Fruit fly (Drosophila melanogaster) whole organism, embryonic: ENCODE data around the gene TwdlB.

Experiments used
- CG11695 ChIP-seq: fragments of 200-800 bp; sonication (Bioruptor generic); IDR thresholded peaks from 3 replicates; pipeline ENCODE4 v1.3.6; 2022; ENCODE audit warnings: missing biosample characterization, missing genetic modification characterization
- CG12236 ChIP-seq: fragments of 200-800 bp; sonication (Bioruptor generic); optimal IDR thresholded peaks from 2 replicates; lab custom pipeline; 2016; ENCODE audit warnings: missing biosample characterization, missing genetic modification characterization
- CG12299 ChIP-seq: fragments of 200-800 bp; sonication (Bioruptor generic); optimal IDR thresholded peaks from 2 replicates; lab custom pipeline; 2018; ENCODE audit warnings: missing biosample characterization, mild to moderate bottlenecking, missing genetic modification characterization
- CG12769 ChIP-seq: fragments of 200-800 bp; sonication (Bioruptor generic); optimal IDR thresholded peaks from 2 replicates; lab custom pipeline; 2019; ENCODE audit warnings: missing biosample characterization, mild to moderate bottlenecking, missing genetic modification characterization, moderate library complexity
- CG13894 ChIP-seq: fragments of 200-800 bp; sonication (Bioruptor generic); optimal IDR thresholded peaks from 3 replicates; lab custom pipeline; 2018; ENCODE audit warnings: missing biosample characterization, mild to moderate bottlenecking, missing genetic modification characterization, moderate library complexity
- CG15696 ChIP-seq: fragments of 200-800 bp; sonication (Bioruptor generic); optimal IDR thresholded peaks from 2 replicates; lab custom pipeline; 2019; ENCODE audit warnings: missing biosample characterization, mild to moderate bottlenecking, missing genetic modification characterization, moderate library complexity
- CG2116 ChIP-seq: fragments of 200-800 bp; sonication (Bioruptor generic); optimal IDR thresholded peaks from 3 replicates; lab custom pipeline; 2018; ENCODE audit warnings: missing biosample characterization, mild to moderate bottlenecking, missing genetic modification characterization
- CG2712 ChIP-seq: fragments of 200-800 bp; optimal IDR thresholded peaks from 3 replicates; lab custom pipeline; 2019; ENCODE audit warnings: missing biosample characterization, mild to moderate bottlenecking, missing genetic modification characterization, moderate library complexity
- CG31441 ChIP-seq: fragments of 200-800 bp; sonication (Bioruptor generic); IDR thresholded peaks from 2 replicates; pipeline ENCODE4 v1.3.6; 2022; ENCODE audit warnings: missing biosample characterization, missing genetic modification characterization
- CG4424 ChIP-seq: fragments of 200-800 bp; sonication (Bioruptor generic); optimal IDR thresholded peaks from 3 replicates; lab custom pipeline; 2016; ENCODE audit warnings: missing biosample characterization, missing genetic modification characterization
- CG7372 ChIP-seq: fragments of 200-800 bp; sonication (Bioruptor generic); IDR thresholded peaks from 2 replicates; pipeline ENCODE4 v1.3.6; 2022; ENCODE audit warnings: missing biosample characterization, missing genetic modification characterization
- CG9437 ChIP-seq: fragments of 200-800 bp; sonication (Bioruptor generic); optimal IDR thresholded peaks from 2 replicates; lab custom pipeline; 2018; ENCODE audit warnings: missing biosample characterization, mild to moderate bottlenecking, missing genetic modification characterization
- CG9797 ChIP-seq: fragments of 200-800 bp; sonication (Bioruptor generic); optimal IDR thresholded peaks from 3 replicates; lab custom pipeline; 2018; ENCODE audit warnings: missing biosample characterization, mild to moderate bottlenecking, missing genetic modification characterization
- CrebB ChIP-seq: fragments of 200-800 bp; sonication (Bioruptor generic); optimal IDR thresholded peaks from 3 replicates; lab custom pipeline; 2018; ENCODE audit warnings: missing biosample characterization, mild to moderate bottlenecking, missing genetic modification characterization
- D19A ChIP-seq: fragments of 200-800 bp; optimal IDR thresholded peaks from 3 replicates; lab custom pipeline; 2019; ENCODE audit warnings: missing biosample characterization, mild to moderate bottlenecking, missing genetic modification characterization, moderate library complexity
- Dbx ChIP-seq: fragments of 200-800 bp; sonication (Bioruptor generic); IDR thresholded peaks from 3 replicates; pipeline ENCODE4 v1.3.6; 2022; ENCODE audit warnings: missing biosample characterization, missing genetic modification characterization
- Deaf1 ChIP-seq: fragments of 200-800 bp; optimal IDR thresholded peaks from 3 replicates; lab custom pipeline; 2019; ENCODE audit warnings: missing biosample characterization, mild to moderate bottlenecking, missing genetic modification characterization, moderate library complexity
- Ets65A ChIP-seq: fragments of 200-800 bp; sonication (Bioruptor generic); peaks from one replicate; lab custom pipeline; 2016; ENCODE audit warnings: missing biosample characterization, missing genetic modification characterization
- HLHmδ ChIP-seq: fragments of 200-800 bp; sonication (Bioruptor generic); optimal IDR thresholded peaks from 2 replicates; lab custom pipeline; 2018; ENCODE audit warnings: missing biosample characterization, mild to moderate bottlenecking, missing genetic modification characterization, moderate library complexity
- Hr3 ChIP-seq: fragments of 200-800 bp; sonication (Bioruptor generic); optimal IDR thresholded peaks from 3 replicates; lab custom pipeline; 2016; ENCODE audit warnings: missing biosample characterization, missing genetic modification characterization
- Hr78 ChIP-seq, 2 experiments: fragments of 200-800 bp in 1 of 2; fragments of >200 bp in 1 of 2; sonication (Bioruptor generic) in 1 of 2; optimal IDR thresholded peaks; 2 replicates each; lab custom pipeline; 2017 to 2019; ENCODE audit warnings: missing biosample characterization in 2 of 2, missing genetic modification characterization in 2 of 2, mild to moderate bottlenecking in 1 of 2, moderate library complexity in 1 of 2
- Lpt ChIP-seq: fragments of >200 bp; optimal IDR thresholded peaks from 2 replicates; lab custom pipeline; 2018; ENCODE audit warnings: missing biosample characterization, missing genetic modification characterization
- NC2β ChIP-seq: fragments of 200-800 bp; sonication (Bioruptor generic); optimal IDR thresholded peaks from 2 replicates; lab custom pipeline; 2016; ENCODE audit warnings: missing biosample characterization, missing genetic modification characterization
- Tbp ChIP-seq: fragments of >200 bp; optimal IDR thresholded peaks from 2 replicates; lab custom pipeline; 2018; ENCODE audit warnings: missing biosample characterization, missing genetic modification characterization
- Xbp1 ChIP-seq: fragments of 200-800 bp; sonication (Bioruptor generic); optimal IDR thresholded peaks from 3 replicates; lab custom pipeline; 2016; ENCODE audit warnings: missing biosample characterization, mild to moderate bottlenecking, missing genetic modification characterization
- abd-A ChIP-seq: fragments of 200-800 bp; sonication (Bioruptor generic); optimal IDR thresholded peaks from 3 replicates; lab custom pipeline; 2019; ENCODE audit warnings: missing biosample characterization, mild to moderate bottlenecking, missing genetic modification characterization, moderate library complexity
- chinmo ChIP-seq: fragments of 200-800 bp; sonication (Bioruptor generic); IDR thresholded peaks from 4 replicates; pipeline ENCODE4 v1.3.6; 2022; ENCODE audit warnings: missing biosample characterization, missing genetic modification characterization; ENCODE audit not compliant: partially characterized antibody
- dmrt99B ChIP-seq: fragments of 200-800 bp; sonication (Bioruptor generic); optimal IDR thresholded peaks from 2 replicates; lab custom pipeline; 2018; ENCODE audit warnings: missing biosample characterization, mild to moderate bottlenecking, missing genetic modification characterization, moderate library complexity
- emc ChIP-seq: fragments of 200-800 bp; sonication (Bioruptor generic); optimal IDR thresholded peaks from 2 replicates; lab custom pipeline; 2016; ENCODE audit warnings: missing biosample characterization, missing genetic modification characterization
- gro ChIP-seq: fragments of 200-800 bp; sonication (Bioruptor generic); optimal IDR thresholded peaks from 2 replicates; lab custom pipeline; 2016; ENCODE audit warnings: missing biosample characterization, missing genetic modification characterization
- ham ChIP-seq: fragments of 200-800 bp; sonication (Bioruptor generic); IDR thresholded peaks from 2 replicates; pipeline ENCODE4 v1.3.6; 2022; ENCODE audit warnings: missing biosample characterization, missing genetic modification characterization
- lmd ChIP-seq: fragments of 200-800 bp; sonication (Bioruptor generic); IDR thresholded peaks from 2 replicates; pipeline ENCODE4 v1.3.6; 2022; ENCODE audit warnings: missing biosample characterization, missing genetic modification characterization
- mld ChIP-seq: fragments of 200-800 bp; sonication (Bioruptor generic); IDR thresholded peaks from 3 replicates; pipeline ENCODE4 v1.3.6; 2022; ENCODE audit warnings: missing biosample characterization, missing genetic modification characterization; ENCODE audit not compliant: partially characterized antibody
- oc ChIP-seq: fragments of 200-800 bp; sonication (Bioruptor generic); optimal IDR thresholded peaks from 2 replicates; lab custom pipeline; 2018; ENCODE audit warnings: missing biosample characterization, mild to moderate bottlenecking, missing genetic modification characterization, moderate library complexity
- pan ChIP-seq, 4 experiments: fragments of >200 bp in 3 of 4; fragments of 200-800 bp in 1 of 4; sonication (Bioruptor generic) in 1 of 4; optimal IDR thresholded peaks in 3 of 4; IDR thresholded peaks in 1 of 4; 2 replicates each; pipeline versions ENCODE4 v1.3.6 to Lab custom; 2017 to 2022; ENCODE audit warnings: missing biosample characterization in 2 of 4, missing genetic modification characterization in 2 of 4, mixed read lengths in 1 of 4
- pros ChIP-seq: fragments of 200-800 bp; sonication (Bioruptor generic); optimal IDR thresholded peaks from 3 replicates; lab custom pipeline; 2019; ENCODE audit warnings: missing biosample characterization, mild to moderate bottlenecking, missing genetic modification characterization, moderate library complexity
- psq ChIP-seq: fragments of 200-800 bp; sonication (Bioruptor generic); optimal IDR thresholded peaks from 2 replicates; lab custom pipeline; 2017; ENCODE audit warnings: missing biosample characterization, missing genetic modification characterization
- sd ChIP-seq: fragments of 200-800 bp; sonication (Bioruptor generic); optimal IDR thresholded peaks from 3 replicates; lab custom pipeline; 2018; ENCODE audit warnings: missing biosample characterization, mild to moderate bottlenecking, missing genetic modification characterization, moderate library complexity
- sens-2 ChIP-seq: fragments of 200-800 bp; sonication (Bioruptor generic); IDR thresholded peaks from 2 replicates; pipeline ENCODE4 v1.3.6; 2022; ENCODE audit warnings: missing biosample characterization, missing genetic modification characterization
- sisA ChIP-seq: fragments of 200-800 bp; sonication (Bioruptor generic); IDR thresholded peaks from 2 replicates; pipeline ENCODE4 v1.3.6; 2022; ENCODE audit warnings: missing biosample characterization, missing genetic modification characterization
- tll ChIP-seq, 2 experiments: fragments of 200-800 bp in 1 of 2; fragments of >200 bp in 1 of 2; sonication (Bioruptor generic) in 1 of 2; optimal IDR thresholded peaks; 2 replicates each; lab custom pipeline; 2017 to 2019; ENCODE audit warnings: missing biosample characterization in 2 of 2, missing genetic modification characterization in 2 of 2, mild to moderate bottlenecking in 1 of 2, moderate library complexity in 1 of 2
- twi ChIP-seq: fragments of 200-800 bp; optimal IDR thresholded peaks from 2 replicates; lab custom pipeline; 2019; ENCODE audit warnings: missing biosample characterization, mild to moderate bottlenecking, missing genetic modification characterization, moderate library complexity
- vvl ChIP-seq: fragments of 200-800 bp; sonication (Bioruptor generic); IDR thresholded peaks from 2 replicates; pipeline ENCODE4 v1.3.6; 2022; ENCODE audit warnings: missing biosample characterization, missing genetic modification characterization
- wek ChIP-seq: fragments of 200-800 bp; sonication (Bioruptor generic); optimal IDR thresholded peaks from 3 replicates; lab custom pipeline; 2018; ENCODE audit warnings: missing biosample characterization, mild to moderate bottlenecking, missing genetic modification characterization, moderate library complexity

The TwdlB gene

DNA sequence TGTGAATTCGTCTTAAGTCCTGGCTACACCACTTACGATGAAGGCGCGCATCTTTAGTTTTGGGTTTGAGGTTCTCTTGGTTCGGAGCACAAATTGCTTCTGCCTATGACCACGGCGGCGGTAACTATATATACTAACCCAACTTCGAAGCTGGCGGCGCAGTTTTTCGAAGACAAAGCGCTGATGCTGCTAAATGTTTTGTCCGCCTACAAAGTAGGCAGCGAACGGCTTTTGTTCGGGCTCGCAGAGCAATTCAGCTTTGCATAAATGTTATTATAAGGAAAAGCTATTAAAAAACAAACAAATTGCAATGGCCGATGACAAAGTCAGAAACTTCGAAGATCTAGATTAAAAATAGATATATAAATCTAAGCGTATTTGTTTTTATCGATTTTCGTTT, 2.2 kb upstream of the TwdlB start, which contains the start of gene TwdlL:
Gene TwdlL, minus strand, starts transcription at position 101 of the 400 bp plus-strand sequence.
- no peak for TF ChIP-seq CG7372 (GFP tag; lab: Robert Waterston, UW)
- TF ChIP-seq Ets65A (GFP tag; lab: Kevin White, UChicago), result peak; percentile 22

DNA sequence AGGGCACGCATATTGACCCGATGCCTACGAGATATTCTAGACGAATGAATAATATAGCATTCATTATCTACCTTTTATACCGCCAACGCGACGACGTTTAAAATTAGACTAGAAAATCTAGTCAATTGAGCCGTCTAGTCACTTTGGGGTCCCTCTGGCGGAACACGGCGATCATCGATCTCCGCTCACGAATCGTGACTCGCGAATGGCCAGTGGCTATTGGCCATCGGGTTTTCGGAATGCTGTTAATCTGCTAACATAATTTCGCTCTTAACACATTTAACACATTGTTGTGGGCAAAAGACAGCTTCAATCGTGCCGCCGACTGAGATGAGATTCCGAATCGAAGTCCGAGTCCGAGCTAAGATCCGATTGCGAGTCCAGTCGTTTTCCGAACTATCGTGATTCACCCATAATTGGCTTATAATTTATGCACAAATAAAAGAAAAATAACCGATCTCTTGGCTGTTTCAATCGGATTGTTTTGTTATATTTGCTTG, 2.0 kb downstream of the TwdlB start, which contains the start of gene TwdlP:
Gene TwdlP, minus strand, starts transcription at position 51 of the 500 bp plus-strand sequence.
- TF ChIP-seq pan (optimal IDR thresholded peaks at IDR 0.05; lab: Kevin White, UChicago) (no peak), pan (GFP tag; optimal IDR thresholded peaks at IDR 0.05 in 1 of 2, IDR thresholded peaks at IDR 0.05 in 1 of 2) (peak in 1 of 2 experiments; percentile 18), CG9797 (GFP tag; lab: Kevin White, UChicago) (no peak), ham (GFP tag; lab: Robert Waterston, UW) (no peak), twi (tag; lab: Kevin White, UChicago) (no peak), vvl (peak; percentile 33; the same call in 1 of the 2 replicates), CG12769 (tag; lab: Kevin White, UChicago) (peak; percentile 57), chinmo (GFP tag; lab: Robert Waterston, UW) (peak; percentile 42; the same call in 1 of the 4 replicates), CG12236 (GFP tag; lab: Kevin White, UChicago) (no peak), Deaf1 (tag; lab: Kevin White, UChicago) (peak; percentile 72), sd (tag; lab: Kevin White, UChicago) (peak; percentile 90), CG13894 (tag; lab: Kevin White, UChicago) (peak; percentile 20), Xbp1 (GFP tag; lab: Kevin White, UChicago) (no peak), wek (GFP tag; lab: Kevin White, UChicago) (no peak), gro (GFP tag; lab: Kevin White, UChicago) (no peak), CrebB (tag; lab: Kevin White, UChicago) (no peak), CG12299 (tag; lab: Kevin White, UChicago) (no peak), HLHmδ (GFP tag; lab: Kevin White, UChicago) (no peak), abd-A (tag; lab: Kevin White, UChicago) (peak; percentile 52), NC2β (GFP tag; lab: Kevin White, UChicago) (no peak), CG9437 (no peak), CG15696 (tag; lab: Kevin White, UChicago) (no peak), emc (GFP tag; lab: Kevin White, UChicago) (no peak)

DNA sequence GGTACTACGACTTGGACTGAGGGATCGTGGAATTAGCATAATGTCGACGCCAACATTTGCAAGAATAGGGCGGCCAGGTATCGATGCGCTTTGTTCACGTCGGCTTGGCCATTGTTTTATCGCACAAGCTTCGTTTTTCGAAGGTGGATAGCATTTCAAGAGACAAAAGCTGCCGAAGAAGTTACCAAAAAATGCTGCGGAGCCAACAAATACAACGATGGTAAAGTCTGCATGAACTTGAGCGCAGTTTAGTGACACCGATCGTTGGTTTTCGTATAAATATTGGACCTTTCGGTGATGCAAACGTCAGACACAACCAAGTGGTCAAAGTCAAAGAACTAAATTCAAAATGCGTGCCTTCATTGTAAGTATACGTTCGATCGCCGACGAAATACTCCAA, 4.5 kb downstream of the TwdlB start, which contains the start of gene TwdlM:
Gene TwdlM, plus strand, starts transcription at position 301 of the 400 bp plus-strand sequence.
- TF ChIP-seq lmd (GFP tag; lab: Robert Waterston, UW), result no peak
- TF ChIP-seq Lpt (GFP tag; lab: Kevin White, UChicago), result no peak
- 0 out of 4 replicates have a peak, but pooled peaks have one; percentile 60 for TF ChIP-seq chinmo (GFP tag; lab: Robert Waterston, UW)
- no peak for TF ChIP-seq Tbp (GFP tag; lab: Kevin White, UChicago)
- TF ChIP-seq, all 482 proteins: peak for 1

DNA sequence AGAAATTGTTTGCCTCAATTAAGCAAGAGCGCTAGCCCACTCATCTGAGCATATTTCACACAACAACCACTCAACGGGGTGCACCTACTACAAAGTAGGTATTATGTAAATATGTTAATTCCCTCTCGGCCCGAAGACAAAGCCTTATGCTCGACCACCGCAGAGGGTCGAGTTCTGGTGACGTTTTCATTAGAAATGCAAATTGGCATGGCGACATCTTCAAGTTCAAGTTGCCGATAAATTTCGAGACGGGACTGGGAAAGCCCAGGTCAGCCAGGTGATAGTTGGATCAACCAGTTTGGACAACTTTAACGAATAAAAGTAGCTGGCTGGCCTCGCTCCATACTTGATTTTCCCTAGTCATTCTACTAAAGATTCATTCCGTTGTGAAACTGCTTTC, 7.9 kb downstream of the TwdlB start:
- no peak for TF ChIP-seq psq
- TF ChIP-seq CG31441 (GFP tag; lab: Robert Waterston, UW), result no peak
- TF ChIP-seq D19A, result no peak
- TF ChIP-seq oc (tag; lab: Kevin White, UChicago), result peak; percentile 41
- TF ChIP-seq CG12769 (tag; lab: Kevin White, UChicago), result peak; percentile 88
- TF ChIP-seq pros (GFP tag; lab: Kevin White, UChicago), result peak; percentile 67
- TF ChIP-seq chinmo (GFP tag; lab: Robert Waterston, UW), result peak; percentile 81; the same call in 2 of the 4 replicates
- TF ChIP-seq sisA (GFP tag; lab: Robert Waterston, UW), result no peak
- no peak for TF ChIP-seq CG2116 (GFP tag; lab: Kevin White, UChicago)
- peak in 1 of 2 experiments; percentile 50 for TF ChIP-seq Hr78 (GFP tag; optimal IDR thresholded peaks at IDR 0.05; lab: Kevin White, UChicago)
- TF ChIP-seq tll (GFP tag; optimal IDR thresholded peaks at IDR 0.05; lab: Kevin White, UChicago), result no peak
- TF ChIP-seq CG4424 (GFP tag; lab: Kevin White, UChicago), result no peak
- TF ChIP-seq Dbx (GFP tag; lab: Robert Waterston, UW), result no peak
- TF ChIP-seq mld (GFP tag; lab: Robert Waterston, UW), result no peak
- TF ChIP-seq sens-2, result no peak
- TF ChIP-seq Hr3 (GFP tag; lab: Kevin White, UChicago), result no peak
- no peak for TF ChIP-seq dmrt99B (tag; lab: Kevin White, UChicago)
- TF ChIP-seq CG11695 (GFP tag; lab: Robert Waterston, UW), result no peak
- TF ChIP-seq CG2712, result no peak
